Worm (Caenorhabditis elegans) whole organism, late embryonic: ENCODE measurements around the gene T03D3.5.

Experiments used
- K09A11.1 ChIP-seq: sonication (generic microtip); optimal IDR thresholded peaks from 2 replicates; lab custom pipeline; 2017; ENCODE audit warnings: antibody characterized with exemption, mild to moderate bottlenecking, missing genetic modification characterization, missing compliant biosample characterization; ENCODE audit not compliant: insufficient read depth
- nhr-11 ChIP-seq: fragments of 150-350 bp; optimal IDR thresholded peaks from 2 replicates; lab custom pipeline; 2014; ENCODE audit warnings: missing biosample characterization, missing genetic modification characterization
- tbx-2 ChIP-seq: sonication (generic microtip); optimal IDR thresholded peaks from 2 replicates; lab custom pipeline; 2016; ENCODE audit warnings: missing genetic modification characterization, missing compliant biosample characterization

ce11 chrV:2830817-2831216 is 4.2 kb upstream of the T03D3.5 start, which contains the start of gene srw-2:
- TF ChIP-seq tbx-2 (tag; lab: Kevin White, UChicago) (no peak), K09A11.1 (tag; lab: Kevin White, UChicago) (no peak), nhr-11 (tag; lab: Kevin White, UChicago) (no peak)
